Worm (Caenorhabditis elegans): ENCODE measurements around the gene sqv-7.

- no peak for TF ChIP-seq nfyb-1 (GFP tag; IDR thresholded peaks at IDR 0.05)
- no peak for TF ChIP-seq let-526 (GFP tag; IDR thresholded peaks at IDR 0.05)
- TF ChIP-seq ama-1 (optimal IDR thresholded peaks at IDR 0.05), result no peak
- TF ChIP-seq ama-1 (GFP tag; optimal IDR thresholded peaks at IDR 0.05), result no peak
- no peak for TF ChIP-seq C06A6.2 (GFP tag; conservative IDR thresholded peaks at IDR 0.05)
- TF ChIP-seq him-1 (tag; optimal IDR thresholded peaks at IDR 0.05), result no peak
- TF ChIP-seq dox-1 (GFP tag; IDR thresholded peaks at IDR 0.05), result 0 out of 2 replicates have a peak, but pooled peaks have one; percentile 33
- no peak for TF ChIP-seq efl-1 (GFP tag; optimal IDR thresholded peaks at IDR 0.05)
- TF ChIP-seq ceh-58 (GFP tag; IDR thresholded peaks at IDR 0.05), result no peak
- TF ChIP-seq attf-6 (GFP tag; IDR thresholded peaks at IDR 0.05), result no peak
- TF ChIP-seq nhr-179 (tag; optimal IDR thresholded peaks at IDR 0.05), result no peak
Measured at ce11 chrII:7022370-7023001, 10.0 kb upstream of the sqv-7 start, which contains the start of the genes lst-6 and lst-5.

Data from whole organism, young adult.